Worm (Caenorhabditis elegans) whole organism, young adult: ENCODE data around the gene wdfy-2.

Experiments
- F57A8.1 ChIP-seq: fragments of 200-800 bp; sonication (Bioruptor generic); optimal IDR thresholded peaks from 2 replicates; lab custom pipeline; 2018; ENCODE audit warnings: mild to moderate bottlenecking, missing genetic modification characterization, moderate library complexity, missing compliant biosample characterization
- bed-2 ChIP-seq: fragments of 200-800 bp; sonication (Bioruptor generic); IDR thresholded peaks from 2 replicates; pipeline ENCODE4 v1.3.6; 2022; ENCODE audit warnings: missing genetic modification reagents, missing genetic modification characterization, missing compliant biosample characterization
- ceh-100 ChIP-seq: fragments of 200-800 bp; sonication (Bioruptor generic); IDR thresholded peaks from 2 replicates; pipeline ENCODE4 v1.3.6; 2022; ENCODE audit warnings: missing genetic modification reagents, missing genetic modification characterization, missing compliant biosample characterization

DNA sequence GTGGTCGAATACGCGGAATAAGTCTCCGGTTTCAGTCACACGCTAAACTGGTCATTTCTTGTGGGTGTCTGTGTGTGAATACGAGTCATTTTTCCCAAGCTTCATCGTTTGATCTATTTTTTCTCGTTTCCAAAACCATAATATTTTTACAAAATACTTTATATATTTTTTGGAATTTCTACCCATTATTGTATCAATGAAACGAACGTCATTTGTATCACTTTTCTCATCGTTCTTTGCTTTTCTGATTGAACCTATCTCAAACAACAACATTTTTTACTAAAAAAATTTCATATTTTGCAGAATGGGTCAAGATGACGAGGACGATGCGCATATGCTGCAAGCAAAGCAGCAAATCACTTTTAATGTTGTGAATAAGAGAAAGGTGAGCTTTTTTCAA, 38.6 kb downstream of the wdfy-2 start, which contains the start of gene mel-11:
- no peak for TF ChIP-seq bed-2 (GFP tag; lab: Robert Waterston, UW)
- no peak for TF ChIP-seq ceh-100
- TF ChIP-seq F57A8.1 (GFP tag; lab: Kevin White, UChicago), result no peak
